Fruit fly (Drosophila melanogaster) whole organism, embryonic: Measurements from ENCODE around the gene AstC-R1.

Experiments used
- B-H1 ChIP-seq: fragments of 200-800 bp; sonication (Bioruptor generic); IDR thresholded peaks from 3 replicates; pipeline ENCODE4 v1.3.6; 2022; ENCODE audit warnings: missing biosample characterization, missing genetic modification characterization
- CG1024 ChIP-seq: fragments of 200-800 bp; sonication (Bioruptor generic); IDR thresholded peaks from 2 replicates; pipeline ENCODE4 v1.3.6; 2022; ENCODE audit warnings: missing biosample characterization, missing genetic modification characterization
- CG10321 ChIP-seq: fragments of 200-800 bp; sonication (Bioruptor generic); IDR thresholded peaks from 2 replicates; pipeline ENCODE4 v1.3.6; 2022; ENCODE audit warnings: missing biosample characterization, missing genetic modification characterization
- CG12942 ChIP-seq: fragments of 200-800 bp; sonication (Bioruptor generic); optimal IDR thresholded peaks from 3 replicates; lab custom pipeline; 2016; ENCODE audit warnings: missing biosample characterization, missing genetic modification characterization
- CG13296 ChIP-seq: fragments of 200-800 bp; sonication (Bioruptor generic); optimal IDR thresholded peaks from 3 replicates; lab custom pipeline; 2018; ENCODE audit warnings: missing biosample characterization, mild to moderate bottlenecking, missing genetic modification characterization
- CG15011 ChIP-seq: fragments of 200-800 bp; sonication (Bioruptor generic); optimal IDR thresholded peaks from 3 replicates; lab custom pipeline; 2018; ENCODE audit warnings: missing biosample characterization, mild to moderate bottlenecking, missing genetic modification characterization
- CG1529 ChIP-seq: fragments of 200-800 bp; sonication (Bioruptor generic); optimal IDR thresholded peaks from 3 replicates; lab custom pipeline; 2018; ENCODE audit warnings: missing biosample characterization, missing genetic modification characterization
- CG15601 ChIP-seq: fragments of 200-800 bp; sonication (Bioruptor generic); optimal IDR thresholded peaks from 3 replicates; lab custom pipeline; 2019; ENCODE audit warnings: missing biosample characterization, mild to moderate bottlenecking, missing genetic modification characterization, moderate library complexity
- CG17912 ChIP-seq: fragments of 200-800 bp; sonication (Bioruptor generic); optimal IDR thresholded peaks from 2 replicates; lab custom pipeline; 2018; ENCODE audit warnings: missing biosample characterization, mild to moderate bottlenecking, missing genetic modification characterization
- CG18011 ChIP-seq: fragments of 200-800 bp; sonication (Bioruptor generic); optimal IDR thresholded peaks from 2 replicates; lab custom pipeline; 2017; ENCODE audit warnings: missing biosample characterization, missing genetic modification characterization, mild to moderate bottlenecking, moderate library complexity, missing genotype
- CG31224 ChIP-seq: fragments of 200-800 bp; sonication (Bioruptor generic); IDR thresholded peaks from 2 replicates; pipeline ENCODE4 v1.3.6; 2022; ENCODE audit warnings: missing biosample characterization, missing genetic modification characterization
- CG31441 ChIP-seq: fragments of 200-800 bp; sonication (Bioruptor generic); IDR thresholded peaks from 2 replicates; pipeline ENCODE4 v1.3.6; 2022; ENCODE audit warnings: missing biosample characterization, missing genetic modification characterization
- CG33213 ChIP-seq: fragments of 200-800 bp; sonication (Bioruptor generic); optimal IDR thresholded peaks from 3 replicates; lab custom pipeline; 2016; ENCODE audit warnings: missing biosample characterization, missing genetic modification characterization
- CG4360 ChIP-seq: fragments of 200-800 bp; sonication (Bioruptor generic); IDR thresholded peaks from 2 replicates; pipeline ENCODE4 v1.3.6; 2022; ENCODE audit warnings: missing biosample characterization, missing genetic modification characterization
- CG43689 ChIP-seq: fragments of 200-800 bp; sonication (Bioruptor generic); IDR thresholded peaks from 2 replicates; pipeline ENCODE4 v1.3.6; 2022; ENCODE audit warnings: missing biosample characterization, missing genetic modification characterization
- CG4854 ChIP-seq: fragments of 200-800 bp; sonication (Bioruptor generic); optimal IDR thresholded peaks from 2 replicates; lab custom pipeline; 2016; ENCODE audit warnings: missing biosample characterization, missing genetic modification characterization, inconsistent platforms
- CG6254 ChIP-seq: fragments of 200-800 bp; sonication (Bioruptor generic); optimal IDR thresholded peaks from 3 replicates; lab custom pipeline; 2017; ENCODE audit warnings: mild to moderate bottlenecking, missing biosample characterization, missing genetic modification reagents, missing genetic modification characterization
- CG6854 ChIP-seq: fragments of 200-800 bp; sonication (Bioruptor generic); optimal IDR thresholded peaks from 3 replicates; lab custom pipeline; 2017; ENCODE audit warnings: missing biosample characterization, mild to moderate bottlenecking, missing genetic modification characterization
- CG7556 ChIP-seq: fragments of 200-800 bp; sonication (Bioruptor generic); optimal IDR thresholded peaks from 2 replicates; lab custom pipeline; 2017; ENCODE audit warnings: missing biosample characterization, mild to moderate bottlenecking, missing genetic modification characterization
- CG9437 ChIP-seq: fragments of 200-800 bp; sonication (Bioruptor generic); optimal IDR thresholded peaks from 2 replicates; lab custom pipeline; 2018; ENCODE audit warnings: missing biosample characterization, mild to moderate bottlenecking, missing genetic modification characterization
- CG9817 ChIP-seq: fragments of 200-800 bp; sonication (Bioruptor generic); optimal IDR thresholded peaks from 2 replicates; lab custom pipeline; 2018; ENCODE audit warnings: missing biosample characterization, mild to moderate bottlenecking, missing genetic modification characterization, moderate library complexity
- CG9932 ChIP-seq: fragments of 200-800 bp; sonication (Bioruptor generic); IDR thresholded peaks from 2 replicates; pipeline ENCODE4 v1.3.6; 2022; ENCODE audit warnings: missing biosample characterization, missing genetic modification characterization
- Dek ChIP-seq: fragments of 200-800 bp; sonication (Bioruptor generic); optimal IDR thresholded peaks from 3 replicates; lab custom pipeline; 2019; ENCODE audit warnings: missing biosample characterization, mild to moderate bottlenecking, missing genetic modification characterization, moderate library complexity
- Fer2 ChIP-seq: fragments of 200-800 bp; sonication (Bioruptor generic); optimal IDR thresholded peaks from 2 replicates; lab custom pipeline; 2018; ENCODE audit warnings: missing biosample characterization, mild to moderate bottlenecking, missing genetic modification characterization, moderate library complexity
- HLH4C ChIP-seq: fragments of 200-800 bp; sonication (Bioruptor generic); IDR thresholded peaks from 3 replicates; pipeline ENCODE4 v1.3.6; 2022; ENCODE audit warnings: missing biosample characterization, missing genetic modification characterization; ENCODE audit not compliant: partially characterized antibody
- Med ChIP-seq: fragments of 200-800 bp; sonication (Bioruptor generic); peaks from one replicate; lab custom pipeline; 2016; ENCODE audit warnings: missing biosample characterization, missing genetic modification characterization, mild to moderate bottlenecking, inconsistent platforms, moderate library complexity
- Myb ChIP-seq: fragments of 200-800 bp; sonication (Bioruptor generic); optimal IDR thresholded peaks from 2 replicates; lab custom pipeline; 2016; ENCODE audit warnings: missing biosample characterization, missing genetic modification characterization
- Stat92E ChIP-seq, 3 experiments: fragments of >200 bp in 2 of 3; fragments of 200-800 bp in 1 of 3; sonication (Bioruptor generic) in 1 of 3; optimal IDR thresholded peaks; 2 replicates each; lab custom pipeline; 2017 to 2019; ENCODE audit warnings: missing biosample characterization in 3 of 3, missing genetic modification characterization in 3 of 3, mild to moderate bottlenecking in 1 of 3, moderate library complexity in 1 of 3
- ash1 ChIP-seq: fragments of 200-800 bp; sonication (Bioruptor generic); optimal IDR thresholded peaks from 2 replicates; lab custom pipeline; 2018; ENCODE audit warnings: missing biosample characterization, mild to moderate bottlenecking, missing genetic modification characterization
- bcd ChIP-seq: fragments of 200-800 bp; sonication (Bioruptor generic); optimal IDR thresholded peaks from 2 replicates; lab custom pipeline; 2017; ENCODE audit warnings: missing biosample characterization, mild to moderate bottlenecking, missing genetic modification characterization
- br ChIP-seq: fragments of >200 bp; optimal IDR thresholded peaks from 2 replicates; lab custom pipeline; 2017
- cad ChIP-seq: fragments of >200 bp; optimal IDR thresholded peaks from 2 replicates; lab custom pipeline; 2017; ENCODE audit warnings: missing biosample characterization, missing genetic modification characterization
- cg ChIP-seq: fragments of 200-800 bp; sonication (Bioruptor generic); optimal IDR thresholded peaks from 3 replicates; lab custom pipeline; 2019; ENCODE audit warnings: missing biosample characterization, mild to moderate bottlenecking, missing genetic modification characterization, moderate library complexity
- chinmo ChIP-seq: fragments of 200-800 bp; sonication (Bioruptor generic); IDR thresholded peaks from 4 replicates; pipeline ENCODE4 v1.3.6; 2022; ENCODE audit warnings: missing biosample characterization, missing genetic modification characterization; ENCODE audit not compliant: partially characterized antibody
- ems ChIP-seq: fragments of 200-800 bp; sonication (Bioruptor generic); optimal IDR thresholded peaks from 3 replicates; lab custom pipeline; 2016; ENCODE audit warnings: missing biosample characterization, missing genetic modification characterization
- eve ChIP-seq, 2 experiments: fragments of >200 bp; optimal IDR thresholded peaks; 2 replicates each; lab custom pipeline; 2017; ENCODE audit warnings: missing biosample characterization in 2 of 2, missing genetic modification characterization in 2 of 2
- exex ChIP-seq: fragments of 200-800 bp; sonication (Bioruptor generic); optimal IDR thresholded peaks from 4 replicates; lab custom pipeline; 2018; ENCODE audit warnings: missing biosample characterization, mild to moderate bottlenecking, missing genetic modification characterization, moderate library complexity
- fd3F ChIP-seq: fragments of 200-800 bp; sonication (Bioruptor generic); optimal IDR thresholded peaks from 2 replicates; lab custom pipeline; 2018; ENCODE audit warnings: missing biosample characterization, mild to moderate bottlenecking, missing genetic modification characterization, moderate library complexity
- ftz-f1 ChIP-seq: fragments of 200-800 bp; sonication (Bioruptor generic); optimal IDR thresholded peaks from 2 replicates; lab custom pipeline; 2016; ENCODE audit warnings: missing biosample characterization, missing genetic modification characterization
- lov ChIP-seq, 2 experiments: fragments of 200-800 bp in 1 of 2; fragments of >200 bp in 1 of 2; sonication (Bioruptor generic) in 1 of 2; IDR thresholded peaks in 1 of 2; optimal IDR thresholded peaks in 1 of 2; 2 replicates in 1 of 2; 3 replicates in 1 of 2; pipeline versions ENCODE4 v1.3.6 to Lab custom; 2017 to 2022; ENCODE audit warnings: missing biosample characterization in 1 of 2, missing genetic modification characterization in 1 of 2
- nerfin-1 ChIP-seq: fragments of 200-800 bp; sonication (Bioruptor generic); optimal IDR thresholded peaks from 3 replicates; lab custom pipeline; 2019; ENCODE audit warnings: missing biosample characterization, mild to moderate bottlenecking, missing genetic modification characterization, moderate library complexity
- org-1 ChIP-seq: fragments of 200-800 bp; sonication (Bioruptor generic); optimal IDR thresholded peaks from 2 replicates; lab custom pipeline; 2017; ENCODE audit warnings: missing biosample characterization, missing genetic modification characterization
- pnt ChIP-seq: fragments of 200-800 bp; sonication (Bioruptor generic); optimal IDR thresholded peaks from 3 replicates; lab custom pipeline; 2016; ENCODE audit warnings: missing biosample characterization, missing genetic modification characterization
- scrt ChIP-seq: fragments of 200-800 bp; sonication (Bioruptor generic); optimal IDR thresholded peaks from 2 replicates; lab custom pipeline; 2018; ENCODE audit warnings: missing biosample characterization, mild to moderate bottlenecking, missing genetic modification characterization, moderate library complexity
- sim ChIP-seq: fragments of 200-800 bp; sonication (Bioruptor generic); IDR thresholded peaks from 2 replicates; pipeline ENCODE4 v1.3.6; 2022; ENCODE audit warnings: missing biosample characterization, missing genetic modification characterization
- sr ChIP-seq: fragments of 200-800 bp; sonication (Bioruptor generic); IDR thresholded peaks from 3 replicates; pipeline ENCODE4 v1.3.6; 2022; ENCODE audit warnings: missing biosample characterization, missing genetic modification characterization
- ttk ChIP-seq: fragments of 200-800 bp; sonication (Bioruptor generic); IDR thresholded peaks from 2 replicates; pipeline ENCODE4 v2.1.2; 2022; ENCODE audit warnings: missing biosample characterization, missing genetic modification characterization
- twi ChIP-seq: fragments of 200-800 bp; optimal IDR thresholded peaks from 2 replicates; lab custom pipeline; 2019; ENCODE audit warnings: missing biosample characterization, mild to moderate bottlenecking, missing genetic modification characterization, moderate library complexity
- vnd ChIP-seq: fragments of 200-800 bp; sonication (Bioruptor generic); IDR thresholded peaks from 3 replicates; pipeline ENCODE4 v1.3.6; 2022; ENCODE audit warnings: missing biosample characterization, missing genetic modification characterization; ENCODE audit not compliant: partially characterized antibody
- wdn ChIP-seq: fragments of 200-800 bp; sonication (Bioruptor generic); IDR thresholded peaks from 2 replicates; pipeline ENCODE4 v1.3.6; 2022; ENCODE audit warnings: missing biosample characterization, missing genetic modification characterization

The AstC-R1 gene

dm6 chr3L:18617893-18618577 is 58.0 kb downstream of the AstC-R1 start, which contains the start of the genes CG13380 and CG4174 (continued):
- TF ChIP-seq Stat92E (GFP tag; optimal IDR thresholded peaks at IDR 0.05; lab: Kevin White, UChicago) = no peak
- TF ChIP-seq eve (GFP tag; optimal IDR thresholded peaks at IDR 0.05; lab: Kevin White, UChicago) = no peak
- no peak for TF ChIP-seq CG9437 (GFP tag; lab: Kevin White, UChicago)
- TF ChIP-seq br (lab: Kevin White, UChicago) = no peak
- TF ChIP-seq CG12942 (GFP tag; lab: Kevin White, UChicago) = no peak
- no peak for TF ChIP-seq CG31224 (GFP tag; lab: Robert Waterston, UW)
- peak; percentile 48 for TF ChIP-seq cad (GFP tag; lab: Kevin White, UChicago)
- TF ChIP-seq scrt (GFP tag; lab: Kevin White, UChicago) = no peak
- TF ChIP-seq CG17912 (GFP tag; lab: Kevin White, UChicago) = no peak
- TF ChIP-seq org-1 (GFP tag; lab: Kevin White, UChicago) = no peak
- no peak for TF ChIP-seq CG9817 (tag; lab: Kevin White, UChicago)
- TF ChIP-seq ems (GFP tag; lab: Kevin White, UChicago) = no peak
- no peak for TF ChIP-seq pnt
- TF ChIP-seq CG7556 (GFP tag; lab: Kevin White, UChicago) = no peak
- TF ChIP-seq wdn = no peak
- TF ChIP-seq twi (tag; lab: Kevin White, UChicago) = no peak
- TF ChIP-seq CG18011 (GFP tag; lab: Kevin White, UChicago) = no peak
- peak; percentile 79 for TF ChIP-seq vnd (GFP tag; lab: Robert Waterston, UW)
- no peak for TF ChIP-seq Myb (GFP tag; lab: Kevin White, UChicago)
- no peak for TF ChIP-seq fd3F (GFP tag; lab: Kevin White, UChicago)
- TF ChIP-seq Med (GFP tag; lab: Kevin White, UChicago) = no peak
- no peak for TF ChIP-seq CG15011
- no peak for TF ChIP-seq CG13296 (GFP tag; lab: Kevin White, UChicago)
- TF ChIP-seq CG15601 (tag; lab: Kevin White, UChicago) = peak; percentile 43
- TF ChIP-seq B-H1 (GFP tag; lab: Robert Waterston, UW) = no peak
- no peak for TF ChIP-seq ash1 (GFP tag; lab: Kevin White, UChicago)
- TF ChIP-seq CG6254 (GFP tag; lab: Kevin White, UChicago) = peak; percentile 2
- TF ChIP-seq sim (GFP tag; lab: Robert Waterston, UW) = no peak
- no peak for TF ChIP-seq lov (optimal IDR thresholded peaks at IDR 0.05; lab: Kevin White, UChicago)
- no peak for TF ChIP-seq lov (GFP tag; IDR thresholded peaks at IDR 0.05; lab: Robert Waterston, UW)
- TF ChIP-seq cg = no peak
- no peak for TF ChIP-seq CG9932
- TF ChIP-seq CG6854 (GFP tag; lab: Kevin White, UChicago) = no peak
- TF ChIP-seq CG33213 (GFP tag; lab: Kevin White, UChicago) = peak; percentile 44
- TF ChIP-seq CG4854 (GFP tag; lab: Kevin White, UChicago) = no peak
- TF ChIP-seq CG4360 (GFP tag; lab: Robert Waterston, UW) = peak; percentile 27; the same call in 1 of the 2 replicates
- TF ChIP-seq HLH4C (GFP tag; lab: Robert Waterston, UW) = peak; percentile 85
- TF ChIP-seq sr = no peak
- no peak for TF ChIP-seq bcd (GFP tag; lab: Kevin White, UChicago)
- no peak for TF ChIP-seq Dek (tag; lab: Kevin White, UChicago)
- no peak for TF ChIP-seq nerfin-1 (tag; lab: Kevin White, UChicago)
- TF ChIP-seq chinmo (GFP tag; lab: Robert Waterston, UW) = peak; percentile 46; the same call in 2 of the 4 replicates
- no peak for TF ChIP-seq CG1024
- peak; percentile 97 for TF ChIP-seq CG10321 (GFP tag; lab: Robert Waterston, UW)
- no peak for TF ChIP-seq CG43689
- no peak for TF ChIP-seq ftz-f1
- no peak for TF ChIP-seq Fer2
- TF ChIP-seq exex (tag; lab: Kevin White, UChicago) = no peak
- TF ChIP-seq CG1529 (GFP tag; lab: Kevin White, UChicago) = no peak
- no peak for TF ChIP-seq CG31441
- TF ChIP-seq ttk (GFP tag; lab: Robert Waterston, UW) = no peak
